Fruit fly (Drosophila melanogaster): ENCODE data around the gene ppan.

DNA sequence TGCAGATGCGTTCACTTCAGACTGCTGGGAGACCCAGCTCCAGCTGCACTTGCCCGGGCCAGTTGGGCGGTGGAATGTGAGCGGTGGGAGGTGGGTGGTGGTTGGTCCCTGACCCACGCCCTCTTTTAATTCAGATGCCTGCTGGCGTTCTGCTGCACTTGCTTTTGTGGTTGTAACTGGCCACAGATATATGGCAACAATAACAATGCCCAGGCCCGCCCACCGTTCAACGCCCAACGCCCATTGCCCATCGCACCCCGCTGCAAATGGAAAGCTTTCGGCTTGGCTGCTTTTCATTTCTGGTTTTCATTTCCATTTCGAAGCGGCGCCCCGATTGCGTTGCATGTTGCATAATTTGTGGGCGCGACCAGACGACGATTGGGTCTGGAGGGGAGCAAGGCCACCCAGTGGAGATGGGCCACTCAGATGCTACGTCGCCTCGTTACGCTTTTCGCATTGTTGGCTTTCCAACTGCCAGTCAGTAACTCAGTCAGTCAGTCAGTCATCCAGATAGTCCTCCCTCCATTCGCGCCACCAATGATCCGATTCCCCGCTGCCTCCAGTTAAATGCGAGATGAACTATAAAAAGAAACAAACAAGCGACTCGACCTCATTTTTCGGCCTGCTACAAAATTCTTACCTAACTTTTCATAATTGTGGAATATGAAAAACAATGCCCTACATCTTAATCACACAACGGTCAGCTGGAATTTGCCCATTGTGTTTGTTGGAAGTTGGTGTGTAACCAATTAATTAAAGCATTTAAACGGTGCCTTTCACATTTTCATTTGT lies 25.6 kb upstream of the ppan start:
- no peak for TF ChIP-seq HLHmδ (GFP tag; optimal IDR thresholded peaks at IDR 0.05)
- no peak for TF ChIP-seq pan (optimal IDR thresholded peaks at IDR 0.05)
- TF ChIP-seq pan (GFP tag; optimal IDR thresholded peaks at IDR 0.05 in 1 of 2, IDR thresholded peaks at IDR 0.05 in 1 of 2): no peak
- TF ChIP-seq CG11085 (GFP tag; IDR thresholded peaks at IDR 0.05): no peak
